Worm (Caenorhabditis elegans): ENCODE measurements around the gene ugt-64.

DNA sequence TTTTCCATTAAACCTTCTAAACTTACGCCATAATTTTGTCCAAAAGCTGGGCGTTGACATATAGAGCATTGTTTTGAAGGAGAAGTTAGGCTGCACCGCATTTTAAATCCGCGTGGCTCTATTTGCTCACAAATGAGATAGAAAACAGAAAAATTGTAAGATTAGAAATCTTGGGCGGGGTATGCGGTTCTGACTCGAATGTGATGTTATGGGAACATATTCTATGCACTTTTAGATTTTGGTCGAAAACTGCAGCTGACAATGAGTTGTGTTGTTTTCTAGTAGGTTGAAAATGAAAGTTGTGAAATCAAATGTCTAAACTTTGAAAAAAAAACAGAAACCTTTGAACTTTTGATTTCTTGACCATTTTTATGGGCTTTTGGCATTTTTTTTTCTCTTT is 37.2 kb upstream of the ugt-64 start, which contains the start of gene nhr-222:
- no peak for TF ChIP-seq ZK546.5 (tag; optimal IDR thresholded peaks at IDR 0.05)
- TF ChIP-seq unc-55 (GFP tag; optimal IDR thresholded peaks at IDR 0.05), result no peak
- no peak for TF ChIP-seq aly-2 (tag; optimal IDR thresholded peaks at IDR 0.05)
- no peak for TF ChIP-seq lsy-2 (tag; optimal IDR thresholded peaks at IDR 0.05)
- no peak for TF ChIP-seq C34F6.9 (tag; optimal IDR thresholded peaks at IDR 0.05)
- no peak for TF ChIP-seq lin-13 (GFP tag; optimal IDR thresholded peaks at IDR 0.05)
- TF ChIP-seq ztf-4 (tag; optimal IDR thresholded peaks at IDR 0.05), result no peak
- TF ChIP-seq ztf-11 (tag; optimal IDR thresholded peaks at IDR 0.05), result no peak

Data from whole organism, L2 larva.